Fruit fly (Drosophila melanogaster): ENCODE results near the gene CG34307.

CG34307 gene

dm6 chr3R:11855156-11855555 is 42.2 kb upstream of the CG34307 start (continued):
- TF ChIP-seq Sox14 (GFP tag; optimal IDR thresholded peaks at IDR 0.05): no peak
- TF ChIP-seq fd59A (GFP tag; optimal IDR thresholded peaks at IDR 0.05): no peak
- peak; percentile 23 for TF ChIP-seq CG34406 (GFP tag; optimal IDR thresholded peaks at IDR 0.05)
- no peak for TF ChIP-seq dac (GFP tag; optimal IDR thresholded peaks at IDR 0.05)
- TF ChIP-seq CG3919 (GFP tag; optimal IDR thresholded peaks at IDR 0.05): peak; percentile 8
- TF ChIP-seq CG11902 (GFP tag; optimal IDR thresholded peaks at IDR 0.05): no peak
- no peak for TF ChIP-seq CG10669 (GFP tag; optimal IDR thresholded peaks at IDR 0.05)
- TF ChIP-seq CG31627 (GFP tag; optimal IDR thresholded peaks at IDR 0.05): no peak
- TF ChIP-seq Blimp-1 (GFP tag; optimal IDR thresholded peaks at IDR 0.05): no peak
- no peak for TF ChIP-seq cyc (GFP tag; optimal IDR thresholded peaks at IDR 0.05)
- peak; percentile 6 for TF ChIP-seq esn (GFP tag; optimal IDR thresholded peaks at IDR 0.05)
- TF ChIP-seq CG8319 (GFP tag; optimal IDR thresholded peaks at IDR 0.05): no peak
- TF ChIP-seq Hr38 (GFP tag; optimal IDR thresholded peaks at IDR 0.05): no peak
- peak; percentile 74 for TF ChIP-seq Eip78C (GFP tag)
- TF ChIP-seq svp (GFP tag): peak; percentile 25
- TF ChIP-seq CG6163 (GFP tag; IDR thresholded peaks at IDR 0.05): no peak
- peak; percentile 6 for TF ChIP-seq CG3032 (tag; optimal IDR thresholded peaks at IDR 0.05)
- no peak for TF ChIP-seq vri (GFP tag; optimal IDR thresholded peaks at IDR 0.05)
- no peak for TF ChIP-seq CG15336 (GFP tag; IDR thresholded peaks at IDR 0.05)
- no peak for TF ChIP-seq Sox102F (GFP tag; optimal IDR thresholded peaks at IDR 0.05)
- peak; percentile 22 for TF ChIP-seq Hr4 (GFP tag; optimal IDR thresholded peaks at IDR 0.05)
- no peak for TF ChIP-seq CG10631 (GFP tag; optimal IDR thresholded peaks at IDR 0.05)
- no peak for TF ChIP-seq CG11762 (GFP tag; optimal IDR thresholded peaks at IDR 0.05; ENCODE audit: insufficient read depth)
- no peak for TF ChIP-seq CG9139 (GFP tag; optimal IDR thresholded peaks at IDR 0.05)
- TF ChIP-seq eg (GFP tag; IDR thresholded peaks at IDR 0.05): 0 out of 3 replicates have a peak, but pooled peaks have one; percentile 21
- TF ChIP-seq spab (GFP tag; optimal IDR thresholded peaks at IDR 0.05): no peak
- no peak for TF ChIP-seq dsx (GFP tag; optimal IDR thresholded peaks at IDR 0.05; ENCODE audit: poor library complexity, severe bottlenecking)
- no peak for TF ChIP-seq CG6792 (GFP tag; optimal IDR thresholded peaks at IDR 0.05)
- TF ChIP-seq fkh (GFP tag; optimal IDR thresholded peaks at IDR 0.05): no peak
- TF ChIP-seq fd85E (GFP tag; optimal IDR thresholded peaks at IDR 0.05): no peak
- TF ChIP-seq CG11294 (GFP tag; IDR thresholded peaks at IDR 0.05): no peak
- no peak for TF ChIP-seq ss (GFP tag; optimal IDR thresholded peaks at IDR 0.05)
- TF ChIP-seq lz (GFP tag; optimal IDR thresholded peaks at IDR 0.05): no peak
- no peak for TF ChIP-seq Eip93F (GFP tag; optimal IDR thresholded peaks at IDR 0.05)
- no peak for TF ChIP-seq Ets21C (GFP tag; optimal IDR thresholded peaks at IDR 0.05)
- no peak for TF ChIP-seq Lpt (GFP tag; optimal IDR thresholded peaks at IDR 0.05)
- peak; percentile 11 for TF ChIP-seq CG32006 (GFP tag; optimal IDR thresholded peaks at IDR 0.05)
- no peak for TF ChIP-seq CG16779 (tag; optimal IDR thresholded peaks at IDR 0.05)
- TF ChIP-seq Hr39 (GFP tag; optimal IDR thresholded peaks at IDR 0.05): no peak
- TF ChIP-seq Smox (GFP tag; optimal IDR thresholded peaks at IDR 0.05): no peak
- TF ChIP-seq CG4318 (GFP tag; optimal IDR thresholded peaks at IDR 0.05): no peak

- TF ChIP-seq achi (GFP tag; optimal IDR thresholded peaks at IDR 0.05) (no peak), Eip78C (GFP tag) (peak; percentile 41), salr (GFP tag; optimal IDR thresholded peaks at IDR 0.05) (no peak), Hr38 (GFP tag; optimal IDR thresholded peaks at IDR 0.05) (no peak), CG34406 (GFP tag; optimal IDR thresholded peaks at IDR 0.05) (no peak), CG6854 (GFP tag; optimal IDR thresholded peaks at IDR 0.05) (no peak), Blimp-1 (GFP tag; optimal IDR thresholded peaks at IDR 0.05) (peak; percentile 58), CG1621 (tag; optimal IDR thresholded peaks at IDR 0.05) (no peak), net (GFP tag; optimal IDR thresholded peaks at IDR 0.05) (no peak), esn (GFP tag; optimal IDR thresholded peaks at IDR 0.05) (no peak), CG10631 (GFP tag; optimal IDR thresholded peaks at IDR 0.05) (no peak), CG4318 (GFP tag; optimal IDR thresholded peaks at IDR 0.05) (no peak), CG6163 (GFP tag; IDR thresholded peaks at IDR 0.05) (0 out of 3 replicates have a peak, but pooled peaks have one; percentile 13), Hr39 (GFP tag; optimal IDR thresholded peaks at IDR 0.05) (no peak), fkh (GFP tag; optimal IDR thresholded peaks at IDR 0.05) (no peak), CG10669 (GFP tag; optimal IDR thresholded peaks at IDR 0.05) (no peak), acj6 (GFP tag; optimal IDR thresholded peaks at IDR 0.05) (no peak)
Observed at dm6 chr3R:11856295-11856694, 41.1 kb upstream of the CG34307 start.

Data from whole organism, prepupa.